Fruit fly (Drosophila melanogaster) whole organism, embryonic: ENCODE measurements around the gene aru.

Experiments used
- ATbp ChIP-seq: fragments of 200-800 bp; sonication (Bioruptor generic); optimal IDR thresholded peaks from 2 replicates; lab custom pipeline; 2017; ENCODE audit warnings: missing biosample characterization, mild to moderate bottlenecking, missing genetic modification characterization, missing genetic modification reagents
- Bdp1 ChIP-seq: fragments of 200-800 bp; sonication (Bioruptor generic); optimal IDR thresholded peaks from 3 replicates; lab custom pipeline; 2016; ENCODE audit warnings: missing biosample characterization, missing genetic modification characterization
- Bgb ChIP-seq: fragments of 200-800 bp; sonication (Bioruptor generic); IDR thresholded peaks from 2 replicates; pipeline ENCODE4 v1.3.6; 2022; ENCODE audit warnings: missing biosample characterization, missing genetic modification characterization; ENCODE audit not compliant: partially characterized antibody
- CG10654 ChIP-seq: fragments of 200-800 bp; sonication (Bioruptor generic); optimal IDR thresholded peaks from 2 replicates; lab custom pipeline; 2016; ENCODE audit warnings: missing biosample characterization, missing genetic modification characterization
- CG11723 ChIP-seq: fragments of 200-800 bp; sonication (Bioruptor generic); optimal IDR thresholded peaks from 2 replicates; lab custom pipeline; 2017; ENCODE audit warnings: missing biosample characterization, mild to moderate bottlenecking, missing genetic modification characterization
- CG1233 ChIP-seq: fragments of 200-800 bp; sonication (Bioruptor generic); optimal IDR thresholded peaks from 4 replicates; lab custom pipeline; 2018; ENCODE audit warnings: missing biosample characterization, mild to moderate bottlenecking, missing genetic modification characterization
- CG14441 ChIP-seq: fragments of 200-800 bp; sonication (Bioruptor generic); IDR thresholded peaks from 2 replicates; pipeline ENCODE4 v1.3.6; 2022; ENCODE audit warnings: missing biosample characterization, missing genetic modification characterization
- CG15073 ChIP-seq: fragments of 200-800 bp; sonication (Bioruptor generic); optimal IDR thresholded peaks from 2 replicates; lab custom pipeline; 2016; ENCODE audit warnings: missing biosample characterization, missing genetic modification characterization
- CG17385 ChIP-seq: fragments of 200-800 bp; sonication (Bioruptor generic); optimal IDR thresholded peaks from 3 replicates; lab custom pipeline; 2018; ENCODE audit warnings: missing biosample characterization, mild to moderate bottlenecking, missing genetic modification characterization
- CG17568 ChIP-seq: fragments of 200-800 bp; sonication (Bioruptor generic); optimal IDR thresholded peaks from 2 replicates; lab custom pipeline; 2018; ENCODE audit warnings: missing biosample characterization, mild to moderate bottlenecking, missing genetic modification characterization, moderate library complexity
- CG1792 ChIP-seq: fragments of 200-800 bp; sonication (Bioruptor generic); optimal IDR thresholded peaks from 2 replicates; lab custom pipeline; 2016; ENCODE audit warnings: missing biosample characterization, missing genetic modification characterization
- CG32532 ChIP-seq: fragments of 200-800 bp; sonication (Bioruptor generic); IDR thresholded peaks from 2 replicates; pipeline ENCODE4 v1.3.6; 2022; ENCODE audit warnings: missing biosample characterization, missing genetic modification characterization
- CG3838 ChIP-seq: fragments of 200-800 bp; sonication (Bioruptor generic); optimal IDR thresholded peaks from 3 replicates; lab custom pipeline; 2016; ENCODE audit warnings: missing biosample characterization, missing genetic modification characterization
- CG3847 ChIP-seq: fragments of 200-800 bp; sonication (Bioruptor generic); IDR thresholded peaks from 2 replicates; pipeline ENCODE4 v1.3.6; 2022; ENCODE audit warnings: missing biosample characterization, missing genetic modification characterization
- CG6854 ChIP-seq: fragments of 200-800 bp; sonication (Bioruptor generic); optimal IDR thresholded peaks from 3 replicates; lab custom pipeline; 2017; ENCODE audit warnings: missing biosample characterization, mild to moderate bottlenecking, missing genetic modification characterization
- CG7372 ChIP-seq: fragments of 200-800 bp; sonication (Bioruptor generic); IDR thresholded peaks from 2 replicates; pipeline ENCODE4 v1.3.6; 2022; ENCODE audit warnings: missing biosample characterization, missing genetic modification characterization
- CG8388 ChIP-seq: fragments of 200-800 bp; sonication (Bioruptor generic); optimal IDR thresholded peaks from 2 replicates; lab custom pipeline; 2019; ENCODE audit warnings: missing biosample characterization, mild to moderate bottlenecking, missing genetic modification characterization, moderate library complexity
- CG8478 ChIP-seq: fragments of >200 bp; optimal IDR thresholded peaks from 2 replicates; lab custom pipeline; 2018
- CG9215 ChIP-seq: fragments of 200-800 bp; sonication (Bioruptor generic); IDR thresholded peaks from 2 replicates; pipeline ENCODE4 v1.3.6; 2022; ENCODE audit warnings: missing biosample characterization, missing genetic modification characterization
- CoRest ChIP-seq: fragments of 200-800 bp; sonication (Bioruptor generic); optimal IDR thresholded peaks from 3 replicates; lab custom pipeline; 2018; ENCODE audit warnings: missing biosample characterization, mild to moderate bottlenecking, missing genetic modification characterization, moderate library complexity
- Dp ChIP-seq: fragments of 200-800 bp; sonication (Bioruptor generic); optimal IDR thresholded peaks from 2 replicates; lab custom pipeline; 2018; ENCODE audit warnings: missing biosample characterization, mild to moderate bottlenecking, missing genetic modification characterization, moderate library complexity
- Ets65A ChIP-seq: fragments of 200-800 bp; sonication (Bioruptor generic); peaks from one replicate; lab custom pipeline; 2016; ENCODE audit warnings: missing biosample characterization, missing genetic modification characterization
- HLHmδ ChIP-seq: fragments of 200-800 bp; sonication (Bioruptor generic); optimal IDR thresholded peaks from 2 replicates; lab custom pipeline; 2018; ENCODE audit warnings: missing biosample characterization, mild to moderate bottlenecking, missing genetic modification characterization, moderate library complexity
- Max ChIP-seq: fragments of 200-800 bp; sonication (Bioruptor generic); optimal IDR thresholded peaks from 2 replicates; lab custom pipeline; 2016; ENCODE audit warnings: missing biosample characterization, mild to moderate bottlenecking, missing genetic modification characterization
- NC2β ChIP-seq: fragments of 200-800 bp; sonication (Bioruptor generic); optimal IDR thresholded peaks from 2 replicates; lab custom pipeline; 2016; ENCODE audit warnings: missing biosample characterization, missing genetic modification characterization
- NFAT ChIP-seq: fragments of 200-800 bp; sonication (Bioruptor generic); IDR thresholded peaks from 2 replicates; pipeline ENCODE4 v1.3.6; 2022; ENCODE audit warnings: missing biosample characterization, missing genetic modification characterization
- NK7.1 ChIP-seq: fragments of 200-800 bp; sonication (Bioruptor generic); optimal IDR thresholded peaks from 3 replicates; lab custom pipeline; 2016; ENCODE audit warnings: missing biosample characterization, missing genetic modification characterization
- Poxn ChIP-seq: fragments of 200-800 bp; sonication (Bioruptor generic); IDR thresholded peaks from 2 replicates; pipeline ENCODE4 v1.3.6; 2022; ENCODE audit warnings: missing biosample characterization, missing genetic modification characterization
- Sin3A ChIP-seq: fragments of >200 bp; optimal IDR thresholded peaks from 2 replicates; lab custom pipeline; 2018
- Sry-β ChIP-seq: fragments of 200-800 bp; sonication (Bioruptor generic); optimal IDR thresholded peaks from 2 replicates; lab custom pipeline; 2018; ENCODE audit warnings: missing biosample characterization, mild to moderate bottlenecking, missing genetic modification characterization, moderate library complexity
- TFAM ChIP-seq: fragments of 200-800 bp; sonication (Bioruptor generic); optimal IDR thresholded peaks from 2 replicates; lab custom pipeline; 2017; ENCODE audit warnings: missing biosample characterization, missing genetic modification characterization, inconsistent platforms
- Tbp ChIP-seq: fragments of >200 bp; optimal IDR thresholded peaks from 2 replicates; lab custom pipeline; 2018; ENCODE audit warnings: missing biosample characterization, missing genetic modification characterization
- bbx ChIP-seq: fragments of 200-800 bp; sonication (Bioruptor generic); IDR thresholded peaks from 2 replicates; pipeline ENCODE4 v1.3.6; 2022; ENCODE audit warnings: missing biosample characterization, missing genetic modification characterization; ENCODE audit not compliant: partially characterized antibody
- chinmo ChIP-seq: fragments of 200-800 bp; sonication (Bioruptor generic); IDR thresholded peaks from 4 replicates; pipeline ENCODE4 v1.3.6; 2022; ENCODE audit warnings: missing biosample characterization, missing genetic modification characterization; ENCODE audit not compliant: partially characterized antibody
- cwo ChIP-seq: fragments of 200-800 bp; sonication (Bioruptor generic); optimal IDR thresholded peaks from 3 replicates; lab custom pipeline; 2017; ENCODE audit warnings: missing biosample characterization, missing genetic modification characterization, mild to moderate bottlenecking, moderate library complexity, missing genetic modification reagents
- gro ChIP-seq: fragments of 200-800 bp; sonication (Bioruptor generic); optimal IDR thresholded peaks from 2 replicates; lab custom pipeline; 2016; ENCODE audit warnings: missing biosample characterization, missing genetic modification characterization
- lab ChIP-seq: fragments of 200-800 bp; sonication (Bioruptor generic); optimal IDR thresholded peaks from 3 replicates; lab custom pipeline; 2017; ENCODE audit warnings: missing biosample characterization, missing genetic modification characterization, mild to moderate bottlenecking, moderate library complexity, missing genetic modification reagents
- nom ChIP-seq: fragments of 200-800 bp; sonication (Bioruptor generic); optimal IDR thresholded peaks from 2 replicates; lab custom pipeline; 2017; ENCODE audit warnings: missing biosample characterization, missing genetic modification characterization, mild to moderate bottlenecking, moderate library complexity, missing genetic modification reagents
- odd ChIP-seq: fragments of 200-800 bp; sonication (Bioruptor generic); optimal IDR thresholded peaks from 2 replicates; lab custom pipeline; 2017; ENCODE audit warnings: missing biosample characterization, mild to moderate bottlenecking, missing genetic modification characterization
- psq ChIP-seq: fragments of 200-800 bp; sonication (Bioruptor generic); optimal IDR thresholded peaks from 2 replicates; lab custom pipeline; 2017; ENCODE audit warnings: missing biosample characterization, missing genetic modification characterization
- pum ChIP-seq: fragments of 200-800 bp; sonication (Bioruptor generic); optimal IDR thresholded peaks from 2 replicates; lab custom pipeline; 2016; ENCODE audit warnings: missing biosample characterization, missing genetic modification characterization
- sob ChIP-seq: fragments of 200-800 bp; sonication (Bioruptor generic); IDR thresholded peaks from 2 replicates; pipeline ENCODE4 v1.3.6; 2022; ENCODE audit warnings: missing biosample characterization, missing genetic modification characterization
- stc ChIP-seq: fragments of 200-800 bp; sonication (Bioruptor generic); IDR thresholded peaks from 2 replicates; pipeline ENCODE4 v1.3.6; 2022; ENCODE audit warnings: missing biosample characterization, missing genetic modification characterization
- stwl ChIP-seq: fragments of 200-800 bp; sonication (Bioruptor generic); optimal IDR thresholded peaks from 3 replicates; lab custom pipeline; 2018; ENCODE audit warnings: missing biosample characterization, mild to moderate bottlenecking, missing genetic modification characterization, moderate library complexity
- tgo ChIP-seq: fragments of 200-800 bp; sonication (Bioruptor generic); IDR thresholded peaks from 3 replicates; pipeline ENCODE4 v1.3.6; 2022; ENCODE audit warnings: missing biosample characterization, missing genetic modification characterization
- tin ChIP-seq: fragments of 200-800 bp; sonication (Bioruptor generic); optimal IDR thresholded peaks from 3 replicates; lab custom pipeline; 2016; ENCODE audit warnings: missing biosample characterization, missing genetic modification characterization
- tll ChIP-seq, 2 experiments: fragments of 200-800 bp in 1 of 2; fragments of >200 bp in 1 of 2; sonication (Bioruptor generic) in 1 of 2; optimal IDR thresholded peaks; 2 replicates each; lab custom pipeline; 2017 to 2019; ENCODE audit warnings: missing biosample characterization in 2 of 2, missing genetic modification characterization in 2 of 2, mild to moderate bottlenecking in 1 of 2, moderate library complexity in 1 of 2
- tna ChIP-seq: fragments of 200-800 bp; sonication (Bioruptor generic); IDR thresholded peaks from 2 replicates; pipeline ENCODE4 v1.3.6; 2022; ENCODE audit warnings: missing biosample characterization, missing genetic modification characterization; ENCODE audit not compliant: partially characterized antibody
- ttk ChIP-seq: fragments of 200-800 bp; sonication (Bioruptor generic); IDR thresholded peaks from 2 replicates; pipeline ENCODE4 v2.1.2; 2022; ENCODE audit warnings: missing biosample characterization, missing genetic modification characterization
- unc-4 ChIP-seq: fragments of 200-800 bp; sonication (Bioruptor generic); IDR thresholded peaks from 2 replicates; pipeline ENCODE4 v1.3.6; 2022; ENCODE audit warnings: missing biosample characterization, missing genetic modification characterization; ENCODE audit not compliant: partially characterized antibody

aru gene

dm6 chr2L:827516-828362 is 40.4 kb downstream of the aru start (continued):
- TF ChIP-seq Poxn: no peak
- no peak for TF ChIP-seq psq (GFP tag; lab: Kevin White, UChicago)
- peak; percentile 7 for TF ChIP-seq Bdp1 (GFP tag; lab: Kevin White, UChicago)
- no peak for TF ChIP-seq CG14441 (GFP tag; lab: Robert Waterston, UW)
- TF ChIP-seq lab (GFP tag; lab: Kevin White, UChicago): no peak
- TF ChIP-seq unc-4 (GFP tag; lab: Robert Waterston, UW): no peak
- peak; percentile 84 for TF ChIP-seq ATbp (GFP tag; lab: Kevin White, UChicago)
- TF ChIP-seq Ets65A (GFP tag; lab: Kevin White, UChicago): no peak
- no peak for TF ChIP-seq CG1233 (GFP tag; lab: Kevin White, UChicago)
- no peak for TF ChIP-seq tll (GFP tag; optimal IDR thresholded peaks at IDR 0.05; lab: Kevin White, UChicago)
- no peak for TF ChIP-seq Dp (GFP tag; lab: Kevin White, UChicago)
- peak; percentile 29 for TF ChIP-seq CoRest (tag; lab: Kevin White, UChicago)
- TF ChIP-seq sob (GFP tag; lab: Robert Waterston, UW): no peak
- TF ChIP-seq Bgb (GFP tag; lab: Robert Waterston, UW): no peak
- TF ChIP-seq CG6854 (GFP tag; lab: Kevin White, UChicago): no peak
- TF ChIP-seq chinmo (GFP tag; lab: Robert Waterston, UW): 0 out of 4 replicates have a peak, but pooled peaks have one; percentile 23
- TF ChIP-seq CG1792 (GFP tag; lab: Kevin White, UChicago): no peak
- no peak for TF ChIP-seq gro (GFP tag; lab: Kevin White, UChicago)
- no peak for TF ChIP-seq nom (GFP tag; lab: Kevin White, UChicago)
- TF ChIP-seq NC2β (GFP tag; lab: Kevin White, UChicago): peak; percentile 45
- no peak for TF ChIP-seq CG17568
- TF ChIP-seq NFAT (GFP tag; lab: Robert Waterston, UW): no peak
- TF ChIP-seq odd (GFP tag; lab: Kevin White, UChicago): peak; percentile 29
- TF ChIP-seq CG8478 (lab: Kevin White, UChicago): no peak
- TF ChIP-seq Max: no peak
- TF ChIP-seq CG15073: no peak
- TF ChIP-seq CG11723 (GFP tag; lab: Kevin White, UChicago): no peak
- no peak for TF ChIP-seq CG10654 (GFP tag; lab: Kevin White, UChicago)
- TF ChIP-seq ttk (GFP tag; lab: Robert Waterston, UW): no peak
- peak; percentile 48 for TF ChIP-seq CG17385 (GFP tag; lab: Kevin White, UChicago)
- no peak for TF ChIP-seq stc (GFP tag; lab: Robert Waterston, UW)
- TF ChIP-seq stwl: no peak
- no peak for TF ChIP-seq bbx (GFP tag; lab: Robert Waterston, UW)
- no peak for TF ChIP-seq TFAM (GFP tag; lab: Kevin White, UChicago)
- TF ChIP-seq tgo (GFP tag; lab: Robert Waterston, UW): no peak
- no peak for TF ChIP-seq NK7.1 (GFP tag; lab: Kevin White, UChicago)
- TF ChIP-seq CG32532 (GFP tag; lab: Robert Waterston, UW): no peak
- no peak for TF ChIP-seq HLHmδ (GFP tag; lab: Kevin White, UChicago)
- no peak for TF ChIP-seq CG3847 (GFP tag; lab: Robert Waterston, UW)
- no peak for TF ChIP-seq Sry-β (GFP tag; lab: Kevin White, UChicago)
- TF ChIP-seq CG9215: no peak
- TF ChIP-seq Tbp (GFP tag; lab: Kevin White, UChicago): no peak
- TF ChIP-seq tna (GFP tag; lab: Robert Waterston, UW): no peak
- no peak for TF ChIP-seq Sin3A
- peak; percentile 26 for TF ChIP-seq cwo (GFP tag; lab: Kevin White, UChicago)
- TF ChIP-seq tin: peak; percentile 15
- peak; percentile 23 for TF ChIP-seq CG8388 (GFP tag; lab: Kevin White, UChicago)
- TF ChIP-seq CG3838 (GFP tag; lab: Kevin White, UChicago): no peak
- no peak for TF ChIP-seq pum (GFP tag; lab: Kevin White, UChicago)
- no peak for TF ChIP-seq CG7372 (GFP tag; lab: Robert Waterston, UW)
